Worm (Caenorhabditis elegans): ENCODE data around the gene T28A8.5.
"Not testable (repeated sequence)": the region's sequence is repeated elsewhere in the genome, so short reads cannot be mapped to it uniquely, and the experiment has no call there.

Gene T28A8.5

DNA sequence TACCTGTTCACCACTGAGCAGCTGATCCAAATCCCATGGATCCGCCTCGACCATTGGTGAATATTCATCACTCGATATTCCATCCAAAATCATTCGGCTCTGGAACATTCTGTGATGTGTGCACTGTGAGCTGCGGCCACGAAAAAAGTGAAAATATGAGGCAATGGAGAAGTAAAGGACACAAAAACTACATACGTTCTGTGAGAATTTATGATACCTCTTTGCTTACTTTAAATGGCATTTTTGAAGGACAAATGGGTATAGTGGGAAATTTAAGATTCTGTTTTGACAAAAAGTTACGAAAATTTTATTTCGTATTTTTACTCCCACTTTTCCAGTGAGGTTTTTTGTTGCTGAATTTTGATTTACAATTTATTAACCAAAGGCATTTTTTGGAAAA is 9.1 kb upstream of the T28A8.5 start, which contains the start of gene twk-40:
twk-40 (minus strand) TSS at position 101 of the 400 bp plus-strand sequence.
- TF ChIP-seq unc-62 (GFP tag; optimal IDR thresholded peaks at IDR 0.05): no peak

- no peak for TF ChIP-seq unc-62 (GFP tag; optimal IDR thresholded peaks at IDR 0.05)
Measured at ce11 chrIII:13495571-13495970, 5.9 kb upstream of the T28A8.5 start, which contains the start of gene T28A8.2. Gene T28A8.2, minus strand, starts transcription at chrIII:13495671.

- TF ChIP-seq unc-62 (GFP tag; optimal IDR thresholded peaks at IDR 0.05): not testable (repeated sequence)
Measured at ce11 chrIII:13498899-13499298, 2.5 kb upstream of the T28A8.5 start, which contains the start of gene T28A8.6. Gene T28A8.6, plus strand, starts transcription at chrIII:13499199.

- no peak for TF ChIP-seq unc-62 (GFP tag; optimal IDR thresholded peaks at IDR 0.05)
Measured at ce11 chrIII:13502513-13502912, 1.1 kb downstream of the T28A8.5 start, which contains the start of gene T28A8.8. Gene T28A8.8, plus strand, starts transcription at chrIII:13502813.

DNA sequence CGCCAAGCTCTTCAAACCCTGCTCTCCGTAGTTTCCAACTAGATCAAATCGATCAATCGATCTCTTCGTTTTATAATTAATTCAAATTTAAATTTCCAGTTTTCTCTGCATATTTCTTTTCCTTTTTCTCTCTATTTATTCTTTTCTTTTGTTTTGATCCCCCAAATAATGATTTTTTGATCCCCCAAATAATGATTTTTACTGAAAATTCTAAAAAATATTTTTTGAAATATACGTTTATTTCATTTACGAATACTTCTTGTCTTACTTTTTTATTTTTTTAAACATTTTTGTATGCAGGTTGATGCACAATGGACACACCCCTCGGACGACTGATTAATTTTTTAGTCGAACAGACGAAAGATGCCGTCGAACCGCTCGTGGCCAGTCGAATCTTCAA is 1.9 kb downstream of the T28A8.5 start, which contains the start of gene T28A8.4:
T28A8.4 (plus strand) TSS at position 301 of the 400 bp plus-strand sequence.
- no peak for TF ChIP-seq unc-62 (GFP tag; optimal IDR thresholded peaks at IDR 0.05)

ce11 chrIII:13505718-13506117 is 4.3 kb downstream of the T28A8.5 start, which contains the start of gene T28A8.3:
Gene T28A8.3, plus strand, starts transcription at chrIII:13506018.
- no peak for TF ChIP-seq unc-62 (GFP tag; optimal IDR thresholded peaks at IDR 0.05)

- TF ChIP-seq unc-62 (GFP tag; optimal IDR thresholded peaks at IDR 0.05): no peak
Measured at ce11 chrIII:13510753-13511152, 9.3 kb downstream of the T28A8.5 start.

DNA sequence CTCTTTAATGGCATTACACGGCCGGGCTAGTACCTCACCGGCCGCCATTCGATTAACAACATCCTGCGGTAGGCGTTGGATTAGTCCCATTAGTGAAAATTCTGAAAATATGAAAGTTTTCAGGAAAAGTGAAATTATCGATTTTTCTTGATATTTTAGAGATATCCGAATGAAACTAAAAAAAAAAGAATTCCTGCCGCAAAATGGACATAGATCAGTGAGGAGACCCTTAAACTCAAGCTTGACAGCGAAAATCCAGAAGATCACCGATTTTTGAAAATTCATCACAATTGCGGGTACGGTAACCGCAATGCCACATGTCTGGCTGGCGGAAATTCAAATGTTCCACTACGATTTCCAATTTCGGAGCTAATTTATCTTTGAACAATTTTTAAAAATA is 13.0 kb downstream of the T28A8.5 start, which contains the start of gene mlh-1:
mlh-1 (minus strand) TSS at position 101 of the 400 bp plus-strand sequence.
- no peak for TF ChIP-seq unc-62 (GFP tag; optimal IDR thresholded peaks at IDR 0.05)

DNA sequence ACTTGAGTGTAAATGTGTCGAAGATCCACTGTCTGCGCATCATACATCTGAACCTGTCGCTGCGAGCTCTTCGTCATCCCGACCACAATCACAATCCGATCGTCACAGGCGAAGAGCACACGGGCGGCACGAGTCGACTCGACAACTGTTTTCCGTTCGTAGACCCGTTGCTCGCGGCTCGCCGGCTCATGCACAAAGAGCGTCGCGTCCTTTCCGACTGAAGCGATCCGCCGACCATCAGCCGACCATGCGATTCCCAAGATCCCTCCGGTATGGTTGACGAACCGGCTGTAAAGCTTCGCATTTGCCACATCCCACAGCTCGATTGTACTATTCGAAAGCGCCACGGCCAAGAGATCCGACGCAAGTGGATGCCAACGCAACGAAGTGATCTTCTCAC is 17.0 kb downstream of the T28A8.5 start:
- TF ChIP-seq unc-62 (GFP tag; optimal IDR thresholded peaks at IDR 0.05): no peak

DNA sequence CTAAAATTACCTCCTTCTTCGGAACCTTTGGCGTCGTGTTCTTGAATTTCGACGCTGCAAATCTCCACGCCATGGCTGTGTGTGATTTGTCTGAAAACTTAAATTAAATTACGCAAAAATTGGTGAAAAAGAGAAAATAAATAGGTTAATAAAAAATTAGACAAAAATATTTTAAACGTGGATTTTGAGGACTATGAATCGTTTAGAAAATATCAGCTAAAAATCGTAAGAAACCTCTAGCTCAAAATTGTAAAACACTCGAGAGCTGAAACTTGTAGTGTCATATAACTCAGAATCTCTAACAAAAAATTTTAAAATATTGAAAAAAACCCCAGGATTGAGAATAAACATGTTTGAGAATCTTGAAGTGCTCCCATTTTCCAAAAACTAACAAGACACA is 22.6 kb downstream of the T28A8.5 start, which contains the start of gene pod-1:
pod-1 (minus strand) TSS at position 101 of the 400 bp plus-strand sequence.
- no peak for TF ChIP-seq unc-62 (GFP tag; optimal IDR thresholded peaks at IDR 0.05)

DNA sequence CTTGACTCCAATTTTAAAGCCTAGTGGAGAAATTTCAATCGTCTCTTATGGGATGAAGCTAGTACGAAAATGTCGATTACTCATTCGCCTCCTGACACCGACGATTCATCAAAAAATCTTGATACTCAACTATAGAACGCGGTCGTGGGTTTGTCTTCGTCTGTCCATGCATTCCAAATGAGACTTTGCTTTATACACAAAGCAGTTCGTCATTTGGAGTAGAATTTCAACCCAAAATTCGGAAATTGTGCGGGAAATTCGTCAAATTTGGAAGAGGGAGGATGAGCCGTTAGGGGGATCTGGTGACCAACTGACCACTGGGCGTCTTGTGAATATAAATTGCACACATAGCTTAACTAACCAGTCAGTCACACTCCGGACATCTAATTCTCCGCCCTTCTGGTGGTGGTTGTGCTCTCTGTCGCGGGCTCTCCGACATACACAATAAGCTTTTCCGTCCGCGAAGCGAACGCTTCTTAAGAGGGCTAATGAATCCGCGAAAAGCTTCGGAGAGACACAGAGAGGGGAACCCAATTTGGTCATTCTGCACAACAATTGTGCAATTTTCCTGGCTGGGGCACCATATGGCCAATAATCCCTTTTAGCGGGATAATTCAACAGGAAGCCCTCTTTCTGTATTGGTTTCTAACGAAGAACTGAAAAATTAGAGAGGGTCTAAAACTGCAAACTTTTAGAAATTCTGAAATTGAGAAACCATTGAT is 23.8 kb downstream of the T28A8.5 start:
- TF ChIP-seq unc-62 (GFP tag; optimal IDR thresholded peaks at IDR 0.05): no peak

DNA sequence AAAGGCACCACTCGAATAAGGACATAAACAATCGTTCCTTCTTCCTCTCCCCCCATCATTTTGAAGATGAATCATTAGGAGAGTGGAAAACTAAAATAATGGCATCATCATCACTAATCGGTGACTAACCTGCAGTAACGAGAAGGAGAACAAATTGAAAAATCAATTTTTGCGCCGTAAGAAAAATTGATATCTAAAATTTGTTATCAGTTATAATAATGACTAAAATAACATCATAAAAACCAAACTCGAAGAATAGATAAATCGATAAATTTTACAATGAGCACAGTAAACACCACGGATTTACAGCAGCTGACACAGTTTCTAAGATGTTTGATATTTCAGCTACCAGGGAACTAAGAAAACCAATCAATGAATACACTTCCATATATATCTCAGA is 24.8 kb downstream of the T28A8.5 start:
- TF ChIP-seq unc-62 (GFP tag; optimal IDR thresholded peaks at IDR 0.05): no peak

DNA sequence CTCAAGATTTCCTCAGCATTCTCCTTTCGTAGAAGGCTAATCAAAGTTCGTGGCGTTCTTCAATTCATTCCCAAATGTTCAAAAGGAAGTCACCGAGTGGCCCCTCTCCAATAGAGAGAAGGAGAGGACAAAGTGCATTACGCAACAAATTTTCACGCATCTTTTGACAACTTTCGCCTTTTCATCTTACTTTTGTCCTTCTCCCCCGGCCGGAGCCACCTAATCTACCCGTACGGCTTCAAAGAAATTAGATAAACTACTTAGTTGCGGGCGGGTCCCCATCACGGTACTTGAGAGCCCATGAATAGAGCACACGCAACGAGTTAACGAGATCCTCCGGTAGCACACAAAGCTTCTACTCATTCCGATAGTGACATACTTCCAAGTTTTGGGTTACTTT is 25.3 kb downstream of the T28A8.5 start:
- no peak for TF ChIP-seq unc-62 (GFP tag; optimal IDR thresholded peaks at IDR 0.05)

DNA sequence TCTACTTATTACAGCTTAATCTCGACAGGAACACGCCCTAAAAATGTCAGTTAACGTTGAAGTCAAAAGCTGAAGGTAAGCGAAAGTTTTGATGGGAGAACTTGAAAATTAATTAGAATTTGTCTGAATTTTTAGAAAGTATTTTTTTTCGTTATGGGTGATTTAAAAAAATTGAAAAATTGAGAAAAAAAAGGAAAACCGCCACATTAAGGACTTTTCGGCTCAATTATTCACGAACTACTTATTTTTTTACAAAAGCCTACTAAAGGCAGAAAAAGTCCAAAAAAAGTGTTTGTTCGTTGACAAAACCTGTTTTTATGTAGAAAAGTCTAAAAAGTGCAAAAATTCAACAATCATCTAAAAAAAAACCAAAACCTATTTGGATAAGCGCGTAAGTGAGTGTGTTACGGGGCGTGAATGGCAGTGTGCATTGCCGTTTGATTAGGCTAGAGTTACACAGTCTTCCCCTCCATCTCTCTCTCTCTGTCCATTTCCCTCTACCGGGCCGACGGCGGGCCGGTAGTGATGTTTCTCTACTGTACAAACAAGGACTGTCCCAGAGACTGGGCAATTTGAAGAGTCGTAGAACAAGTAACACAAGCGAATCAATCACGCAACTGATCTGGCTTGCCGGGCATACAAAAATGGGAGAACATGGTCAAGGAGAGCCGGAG is 26.1 kb downstream of the T28A8.5 start, which contains the start of gene lron-13:
lron-13 (plus strand) TSS at position 15 of the 674 bp plus-strand sequence.
- TF ChIP-seq unc-62 (GFP tag; optimal IDR thresholded peaks at IDR 0.05): no peak

- TF ChIP-seq unc-62 (GFP tag; optimal IDR thresholded peaks at IDR 0.05): no peak
Measured at ce11 chrIII:13528513-13529249, 27.3 kb downstream of the T28A8.5 start.

DNA sequence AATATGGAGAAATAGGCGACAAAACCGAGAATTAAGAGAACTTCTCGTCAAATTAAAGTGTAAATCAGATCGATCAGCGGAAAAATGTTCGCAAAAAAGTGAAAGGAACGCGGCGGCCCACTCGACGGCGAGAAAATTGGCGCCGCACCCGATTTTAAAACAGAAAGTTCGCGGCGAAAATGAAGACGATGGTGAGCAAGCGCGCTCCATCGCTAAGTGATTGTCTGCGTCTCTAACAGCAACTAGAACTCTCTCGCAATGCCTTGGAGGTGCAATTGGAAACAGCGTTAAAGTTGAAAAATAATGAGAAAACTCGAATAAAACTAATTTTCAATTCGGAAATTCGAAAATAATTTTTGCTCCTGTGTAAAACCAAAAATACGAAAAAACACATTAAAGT is 28.6 kb downstream of the T28A8.5 start:
- no peak for TF ChIP-seq unc-62 (GFP tag; optimal IDR thresholded peaks at IDR 0.05)

Measured in whole organism, dauer.